Fruit fly (Drosophila melanogaster): ENCODE results near the gene CG9109.
A peak's percentile ranks its signal among the peaks of the same experiment; 100 is the strongest.

Gene CG9109

DNA sequence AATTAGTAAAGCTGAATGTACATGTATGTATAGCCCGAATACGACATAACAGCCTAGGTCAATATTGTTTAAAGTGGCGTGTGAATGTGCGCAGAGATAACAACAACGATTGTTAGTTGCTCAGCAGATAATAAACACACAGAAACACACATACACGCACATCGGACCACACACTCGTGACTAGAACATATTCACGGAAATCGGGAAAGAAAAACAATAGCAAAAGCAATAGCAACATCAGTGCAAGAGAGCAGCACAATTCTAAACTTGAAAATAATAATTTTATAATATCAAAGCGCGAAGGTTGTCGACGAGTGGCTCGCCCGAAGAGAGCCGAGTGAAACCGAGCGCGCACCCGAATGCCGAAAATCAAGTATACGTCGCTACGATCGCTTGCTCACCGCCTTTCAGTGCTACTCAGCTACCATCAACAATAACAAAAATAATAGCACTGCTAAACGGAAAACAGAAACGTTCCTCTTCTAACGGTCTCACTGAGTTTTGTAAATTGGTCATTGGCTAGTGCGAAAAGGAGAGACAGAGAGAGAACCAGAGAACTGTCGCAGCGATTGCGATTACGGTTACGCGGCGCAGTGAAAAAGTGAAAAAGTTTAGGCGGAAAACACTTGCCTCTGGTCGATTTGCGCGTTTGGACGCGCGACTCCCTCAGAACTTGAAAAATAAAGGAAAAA lies 48.9 kb upstream of the CG9109 start (continued):
- no peak for TF ChIP-seq CG33213 (GFP tag; optimal IDR thresholded peaks at IDR 0.05)
- peak; percentile 7 for TF ChIP-seq Fer2 (tag; optimal IDR thresholded peaks at IDR 0.05)
- no peak for TF ChIP-seq NfI (GFP tag; optimal IDR thresholded peaks at IDR 0.05)
- peak; percentile 5 for TF ChIP-seq CG7556 (GFP tag; optimal IDR thresholded peaks at IDR 0.05)
- TF ChIP-seq slou (GFP tag; optimal IDR thresholded peaks at IDR 0.05), result no peak
- TF ChIP-seq corto (GFP tag; optimal IDR thresholded peaks at IDR 0.05), result peak; percentile 58
- TF ChIP-seq hkb (optimal IDR thresholded peaks at IDR 0.05), result no peak
- 0 out of 2 replicates have a peak, but pooled peaks have one; percentile 16 for TF ChIP-seq hkb (GFP tag; IDR thresholded peaks at IDR 0.05)
- peak; percentile 56 for TF ChIP-seq lab (GFP tag; optimal IDR thresholded peaks at IDR 0.05)
- peak; percentile 35 for TF ChIP-seq Sox100B (GFP tag; optimal IDR thresholded peaks at IDR 0.05)
- TF ChIP-seq Fer3 (tag; optimal IDR thresholded peaks at IDR 0.05), result peak; percentile 45
- TF ChIP-seq Meics (GFP tag; optimal IDR thresholded peaks at IDR 0.05), result peak; percentile 46
- TF ChIP-seq CG12219 (GFP tag; optimal IDR thresholded peaks at IDR 0.05), result peak; percentile 9
- peak; percentile 98 for TF ChIP-seq mirr (GFP tag; optimal IDR thresholded peaks at IDR 0.05)
- TF ChIP-seq Hmr (GFP tag; optimal IDR thresholded peaks at IDR 0.05), result peak; percentile 76
- TF ChIP-seq Rfx (GFP tag; IDR thresholded peaks at IDR 0.05), result peak; percentile 10; the same call in 1 of the 2 replicates
- TF ChIP-seq CG9609 (GFP tag; optimal IDR thresholded peaks at IDR 0.05), result no peak
- peak; percentile 4 for TF ChIP-seq CG2678 (tag; optimal IDR thresholded peaks at IDR 0.05)
- TF ChIP-seq sd (tag; optimal IDR thresholded peaks at IDR 0.05), result peak; percentile 80
- TF ChIP-seq CG15073 (GFP tag; optimal IDR thresholded peaks at IDR 0.05), result no peak
- 0 out of 3 replicates have a peak, but pooled peaks have one; percentile 13 for TF ChIP-seq CG6791 (GFP tag; IDR thresholded peaks at IDR 0.05; ENCODE audit: partially characterized antibody)
- TF ChIP-seq CG4328 (GFP tag; optimal IDR thresholded peaks at IDR 0.05), result peak; percentile 52
- TF ChIP-seq Trl (optimal IDR thresholded peaks at IDR 0.05), result peak; percentile 10 to 87
- TF ChIP-seq Trl (GFP tag; optimal IDR thresholded peaks at IDR 0.05), result no peak
- peak; percentile 88 for TF ChIP-seq exex (tag; optimal IDR thresholded peaks at IDR 0.05)
- no peak for TF ChIP-seq sima (GFP tag; optimal IDR thresholded peaks at IDR 0.05)
- peak; percentile 40 for TF ChIP-seq PHDP (tag; optimal IDR thresholded peaks at IDR 0.05)
- TF ChIP-seq CG6765 (GFP tag; optimal IDR thresholded peaks at IDR 0.05), result peak; percentile 5
- TF ChIP-seq eve (GFP tag; optimal IDR thresholded peaks at IDR 0.05), result peak in 1 of 2 experiments; percentile 88
- TF ChIP-seq CG2116 (GFP tag; optimal IDR thresholded peaks at IDR 0.05), result peak; percentile 18
- no peak for TF ChIP-seq Opbp (GFP tag; IDR thresholded peaks at IDR 0.05; ENCODE audit: partially characterized antibody)
- TF ChIP-seq CG13287 (GFP tag; IDR thresholded peaks at IDR 0.05; ENCODE audit: partially characterized antibody), result 0 out of 2 replicates have a peak, but pooled peaks have one; percentile 26
- TF ChIP-seq dati (GFP tag; IDR thresholded peaks at IDR 0.05), result no peak
- peak; percentile 50 for TF ChIP-seq wek (GFP tag; optimal IDR thresholded peaks at IDR 0.05)
- TF ChIP-seq sug (tag; optimal IDR thresholded peaks at IDR 0.05), result peak; percentile 88
- peak; percentile 53 for TF ChIP-seq CG13296 (GFP tag; optimal IDR thresholded peaks at IDR 0.05)
- TF ChIP-seq cwo (GFP tag; optimal IDR thresholded peaks at IDR 0.05), result peak; percentile 89
- peak; percentile 75 for TF ChIP-seq CrebB (tag; optimal IDR thresholded peaks at IDR 0.05)
- no peak for TF ChIP-seq CG3407 (GFP tag; optimal IDR thresholded peaks at IDR 0.05)
- TF ChIP-seq grn (GFP tag; optimal IDR thresholded peaks at IDR 0.05), result peak; percentile 59
- peak; percentile 8 for TF ChIP-seq schlank (tag; optimal IDR thresholded peaks at IDR 0.05)
- no peak for TF ChIP-seq Spps (tag; optimal IDR thresholded peaks at IDR 0.05)
- TF ChIP-seq chn (GFP tag; optimal IDR thresholded peaks at IDR 0.05), result no peak
- TF ChIP-seq CG14965 (GFP tag; optimal IDR thresholded peaks at IDR 0.05; ENCODE audit: borderline replicate concordance), result no peak
- TF ChIP-seq CG2120 (GFP tag; optimal IDR thresholded peaks at IDR 0.05), result peak; percentile 4
- peak; percentile 57 for TF ChIP-seq Fer1 (GFP tag; optimal IDR thresholded peaks at IDR 0.05)
- TF ChIP-seq CG2199 (GFP tag; IDR thresholded peaks at IDR 0.05), result 0 out of 3 replicates have a peak, but pooled peaks have one; percentile 24
- TF ChIP-seq lbe (GFP tag; optimal IDR thresholded peaks at IDR 0.05), result peak; percentile 24
- TF ChIP-seq zfh1 (GFP tag; IDR thresholded peaks at IDR 0.05), result no peak
